Worm (Caenorhabditis elegans) whole organism, L1 larva: ENCODE results near the gene fbxa-13.

Experiments
- nhr-20 ChIP-seq: sonication (generic microtip); optimal IDR thresholded peaks from 2 replicates; lab custom pipeline; 2016; ENCODE audit warnings: mild to moderate bottlenecking, missing genetic modification characterization, missing compliant biosample characterization
- skn-1 ChIP-seq: fragments of 150-350 bp; optimal IDR thresholded peaks from 2 replicates; lab custom pipeline; 2014; ENCODE audit warnings: missing biosample characterization, missing genetic modification characterization

DNA sequence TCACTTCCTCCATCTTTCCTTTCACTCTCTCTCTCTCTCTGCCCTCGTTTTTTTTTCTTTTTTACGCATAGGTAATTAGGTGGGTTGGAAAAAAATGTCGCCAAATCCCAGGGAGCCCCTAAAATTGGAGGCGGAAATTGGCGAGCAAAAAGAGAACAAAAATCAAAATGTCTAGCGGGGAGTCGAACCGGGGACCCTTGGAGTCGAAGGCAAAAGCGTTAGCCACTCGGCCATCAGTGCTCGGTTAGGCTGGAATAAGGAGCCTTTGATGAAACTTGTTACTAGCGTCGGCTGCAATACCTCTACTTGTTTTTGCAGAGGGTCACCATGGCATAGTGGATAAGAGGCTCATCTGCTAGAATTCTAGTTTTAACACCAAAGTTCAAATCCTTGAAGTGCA lies 37.4 kb upstream of the fbxa-13 start:
- TF ChIP-seq skn-1 (tag; lab: Kevin White, UChicago) (no peak), nhr-20 (tag; lab: Kevin White, UChicago) (no peak)
